Fruit fly (Drosophila melanogaster) whole organism: ENCODE results near the gene CG34332.

Experiments used
- CG8478 ChIP-seq: fragments of >200 bp; optimal IDR thresholded peaks from 2 replicates; lab custom pipeline; 2018; ENCODE audit warnings: inconsistent platforms
- Dll ChIP-seq: fragments of >200 bp; optimal IDR thresholded peaks from 2 replicates; lab custom pipeline; 2017
- EcR ChIP-seq, 2 experiments: fragments of >200 bp; optimal IDR thresholded peaks; 2 replicates each; lab custom pipeline; 2017; ENCODE audit warnings: missing biosample characterization in 2 of 2, missing genetic modification characterization in 2 of 2, missing genetic modification reagents in 2 of 2
- pan ChIP-seq: fragments of >200 bp; optimal IDR thresholded peaks from 2 replicates; lab custom pipeline; 2017
- psq ChIP-seq: fragments of >200 bp; optimal IDR thresholded peaks from 2 replicates; lab custom pipeline; 2017
- usp ChIP-seq: fragments of >200 bp; optimal IDR thresholded peaks from 2 replicates; lab custom pipeline; 2017; ENCODE audit warnings: missing biosample characterization, missing genetic modification characterization, mixed read lengths

- TF ChIP-seq pan, result no peak
- peak; percentile 90 for TF ChIP-seq CG8478 (lab: Kevin White, UChicago)
- TF ChIP-seq psq (lab: Kevin White, UChicago), result no peak
- TF ChIP-seq Dll, result peak; percentile 67
- no peak for TF ChIP-seq usp (GFP tag; lab: Kevin White, UChicago)
- TF ChIP-seq EcR (GFP tag; optimal IDR thresholded peaks at IDR 0.05; lab: Kevin White, UChicago), result no peak
Measured at dm6 chrX:20158943-20159385, 18.2 kb downstream of the CG34332 start.
